Fruit fly (Drosophila melanogaster) whole organism, wandering third instar larva: ENCODE measurements around the gene CG5934.

Experiments
- CG9705 ChIP-seq: fragments of 200-800 bp; sonication (Bioruptor generic); optimal IDR thresholded peaks from 2 replicates; lab custom pipeline; 2018; ENCODE audit warnings: missing biosample characterization, mild to moderate bottlenecking, missing genetic modification characterization
- Dif ChIP-seq: fragments of 200-275, 200-300 bp; sonication (Bioruptor generic); optimal IDR thresholded peaks from 2 replicates; lab custom pipeline; 2018; ENCODE audit warnings: missing biosample characterization, missing genetic modification characterization; ENCODE audit not compliant: partially characterized antibody
- Hr78 ChIP-seq: fragments of >200 bp; optimal IDR thresholded peaks from 2 replicates; lab custom pipeline; 2017; ENCODE audit warnings: missing biosample characterization, missing genetic modification characterization
- Hr83 ChIP-seq: fragments of 200-300 bp; sonication (Bioruptor generic); optimal IDR thresholded peaks from 2 replicates; lab custom pipeline; 2016; ENCODE audit warnings: missing biosample characterization, mild to moderate bottlenecking, missing genetic modification characterization, moderate library complexity; ENCODE audit not compliant: poor library complexity, severe bottlenecking
- Jra ChIP-seq: sonication (Bioruptor generic); optimal IDR thresholded peaks from 2 replicates; lab custom pipeline; 2016; ENCODE audit warnings: missing biosample characterization, missing genetic modification characterization
- Vsx2 ChIP-seq: fragments of 200-300, 225-300 bp; sonication (Bioruptor generic); optimal IDR thresholded peaks from 2 replicates; lab custom pipeline; 2018; ENCODE audit warnings: missing biosample characterization, missing genetic modification characterization; ENCODE audit not compliant: partially characterized antibody
- br ChIP-seq: fragments of 200-800 bp; sonication (Bioruptor generic); optimal IDR thresholded peaks from 2 replicates; lab custom pipeline; 2016; ENCODE audit warnings: missing biosample characterization, missing genetic modification characterization
- dmrt93B ChIP-seq: fragments of 200-800 bp; sonication (Bioruptor generic); optimal IDR thresholded peaks from 2 replicates; lab custom pipeline; 2018; ENCODE audit warnings: missing biosample characterization, mild to moderate bottlenecking, missing genetic modification characterization
- dsf ChIP-seq: sonication (Bioruptor generic); optimal IDR thresholded peaks from 2 replicates; lab custom pipeline; 2016; ENCODE audit warnings: missing biosample characterization, missing genetic modification characterization, borderline replicate concordance
- lola ChIP-seq: fragments of >200 bp; optimal IDR thresholded peaks from 2 replicates; lab custom pipeline; 2017; ENCODE audit warnings: missing biosample characterization, missing genetic modification characterization
- psq ChIP-seq: fragments of 200-800 bp; sonication (Bioruptor generic); optimal IDR thresholded peaks from 3 replicates; lab custom pipeline; 2017; ENCODE audit warnings: missing biosample characterization, mild to moderate bottlenecking, missing genetic modification characterization, moderate library complexity
- rgr ChIP-seq: fragments of 200-800 bp; sonication (Bioruptor generic); optimal IDR thresholded peaks from 3 replicates; lab custom pipeline; 2016; ENCODE audit warnings: missing biosample characterization, mild to moderate bottlenecking, missing genetic modification characterization
- usp ChIP-seq: fragments of >200 bp; optimal IDR thresholded peaks from 2 replicates; lab custom pipeline; 2017; ENCODE audit warnings: missing biosample characterization, missing genetic modification characterization
- woc ChIP-seq: sonication (Bioruptor generic); optimal IDR thresholded peaks from 2 replicates; lab custom pipeline; 2016; ENCODE audit warnings: missing biosample characterization, mild to moderate bottlenecking, missing genetic modification characterization

CG5934 gene

dm6 chr3R:27322225-27322624, 48.7 kb downstream of the CG5934 start, which contains the start of gene CG3339:
CG3339 (minus strand) TSS chr3R:27322325.
- TF ChIP-seq dsf (GFP tag; lab: Kevin White, UChicago), result no peak
- TF ChIP-seq rgr (GFP tag; lab: Kevin White, UChicago), result no peak
- no peak for TF ChIP-seq usp (GFP tag; lab: Kevin White, UChicago)
- no peak for TF ChIP-seq woc (GFP tag; lab: Kevin White, UChicago)
- no peak for TF ChIP-seq Jra (GFP tag; lab: Kevin White, UChicago)
- no peak for TF ChIP-seq Dif (GFP tag; lab: Kevin White, UChicago)
- TF ChIP-seq br (GFP tag; lab: Kevin White, UChicago), result no peak
- TF ChIP-seq Hr83 (GFP tag; lab: Kevin White, UChicago), result no peak
- TF ChIP-seq CG9705 (GFP tag; lab: Kevin White, UChicago), result no peak
- TF ChIP-seq Vsx2 (GFP tag; lab: Kevin White, UChicago), result no peak
- TF ChIP-seq lola (GFP tag; lab: Kevin White, UChicago), result no peak
- TF ChIP-seq dmrt93B, result no peak
- TF ChIP-seq psq (GFP tag; lab: Kevin White, UChicago), result no peak
- no peak for TF ChIP-seq Hr78
